Worm (Caenorhabditis elegans) whole organism, L4 larva: ENCODE data around the gene H04D03.2.

Experiments used
- F49E8.2 ChIP-seq: sonication (generic microtip); optimal IDR thresholded peaks from 2 replicates; lab custom pipeline; 2016; ENCODE audit warnings: missing compliant biosample characterization, mild to moderate bottlenecking, missing genetic modification characterization, borderline replicate concordance
- Y5F2A.4 ChIP-seq: fragments of 200-800 bp; sonication (Bioruptor generic); optimal IDR thresholded peaks from 2 replicates; lab custom pipeline; 2018; ENCODE audit warnings: mild to moderate bottlenecking, missing genetic modification characterization, missing compliant biosample characterization
- ama-1 ChIP-seq: fragments of 150-350 bp; optimal IDR thresholded peaks from 2 replicates; lab custom pipeline; 2014; ENCODE audit warnings: inconsistent platforms, mixed read lengths
- dmd-8 ChIP-seq: fragments of 200-800 bp; sonication (Bioruptor generic); IDR thresholded peaks from 2 replicates; pipeline ENCODE4 v1.3.6; 2022; ENCODE audit warnings: missing genetic modification characterization, missing compliant biosample characterization
- hlh-30 ChIP-seq: sonication (generic microtip); optimal IDR thresholded peaks from 2 replicates; lab custom pipeline; 2017; ENCODE audit warnings: antibody characterized with exemption, mild to moderate bottlenecking, missing genetic modification characterization, missing compliant biosample characterization; ENCODE audit not compliant: insufficient read depth
- hmg-1.1 ChIP-seq: fragments of 200-800 bp; sonication (Bioruptor generic); IDR thresholded peaks from 2 replicates; pipeline ENCODE4 v1.3.6; 2022; ENCODE audit warnings: missing genetic modification reagents, missing genetic modification characterization, missing compliant biosample characterization
- lin-39 ChIP-seq: fragments of 150-350 bp; optimal IDR thresholded peaks from 2 replicates; lab custom pipeline; 2014; ENCODE audit warnings: missing biosample characterization, missing genetic modification reagents, missing genetic modification characterization
- lir-3 ChIP-seq: sonication (generic microtip); optimal IDR thresholded peaks from 2 replicates; lab custom pipeline; 2016; ENCODE audit warnings: mild to moderate bottlenecking, missing genetic modification characterization, missing compliant biosample characterization
- nhr-48 ChIP-seq: sonication (generic microtip); optimal IDR thresholded peaks from 2 replicates; lab custom pipeline; 2016; ENCODE audit warnings: mild to moderate bottlenecking, missing genetic modification characterization, missing compliant biosample characterization
- skn-1 ChIP-seq: fragments of 150-350 bp; optimal IDR thresholded peaks from 2 replicates; lab custom pipeline; 2014; ENCODE audit warnings: missing biosample characterization, missing genetic modification characterization
- spr-3 ChIP-seq: fragments of 200-800 bp; sonication (Bioruptor generic); optimal IDR thresholded peaks from 2 replicates; lab custom pipeline; 2018; ENCODE audit warnings: mild to moderate bottlenecking, missing genetic modification characterization, missing compliant biosample characterization
- zfp-2 ChIP-seq: sonication (generic microtip); optimal IDR thresholded peaks from 2 replicates; lab custom pipeline; 2016; ENCODE audit warnings: mild to moderate bottlenecking, missing genetic modification characterization, missing compliant biosample characterization
- ztf-11 ChIP-seq: fragments of 150-350 bp; optimal IDR thresholded peaks from 2 replicates; lab custom pipeline; 2014; ENCODE audit warnings: missing biosample characterization, missing genetic modification characterization

- no peak for TF ChIP-seq hmg-1.1 (GFP tag; lab: Robert Waterston, UW)
- TF ChIP-seq F49E8.2 (tag; lab: Kevin White, UChicago) = no peak
- no peak for TF ChIP-seq Y5F2A.4 (GFP tag; lab: Kevin White, UChicago)
- no peak for TF ChIP-seq lir-3
- no peak for TF ChIP-seq ztf-11 (tag; lab: Kevin White, UChicago)
- no peak for TF ChIP-seq dmd-8 (GFP tag; lab: Robert Waterston, UW)
- TF ChIP-seq nhr-48 (tag; lab: Kevin White, UChicago) = no peak
- TF ChIP-seq zfp-2 (tag; lab: Kevin White, UChicago) = no peak
- TF ChIP-seq spr-3 (GFP tag; lab: Kevin White, UChicago) = no peak
- no peak for TF ChIP-seq lin-39 (tag; lab: Kevin White, UChicago)
- TF ChIP-seq hlh-30 = no peak
- no peak for TF ChIP-seq skn-1
- no peak for TF ChIP-seq ama-1
Observed at ce11 chrIII:10423906-10424305, 18.3 kb downstream of the H04D03.2 start, which contains the start of gene M03C11.6.
